Fruit fly (Drosophila melanogaster) Kc167 (cell line): Measurements from ENCODE around the gene CG10589.

Source experiments
- Myc ChIP-seq: fragments of >200 bp; optimal IDR thresholded peaks from 2 replicates; lab custom pipeline; 2017; ENCODE audit warnings: missing external identifiers
- Sin3A ChIP-seq: fragments of >200 bp; optimal IDR thresholded peaks from 2 replicates; lab custom pipeline; 2018; ENCODE audit warnings: missing external identifiers
- h ChIP-seq: fragments of >200 bp; optimal IDR thresholded peaks from 3 replicates; lab custom pipeline; 2018; ENCODE audit warnings: missing external identifiers
- insv ChIP-seq: fragments of >200 bp; optimal IDR thresholded peaks from 3 replicates; lab custom pipeline; 2018; ENCODE audit warnings: missing external identifiers
- psq ChIP-seq: fragments of >200 bp; optimal IDR thresholded peaks from 2 replicates; lab custom pipeline; 2017; ENCODE audit warnings: missing external identifiers
- ttk ChIP-seq: sonication (Bioruptor generic); optimal IDR thresholded peaks from 2 replicates; lab custom pipeline; 2017; ENCODE audit warnings: missing external identifiers

Gene CG10589

DNA sequence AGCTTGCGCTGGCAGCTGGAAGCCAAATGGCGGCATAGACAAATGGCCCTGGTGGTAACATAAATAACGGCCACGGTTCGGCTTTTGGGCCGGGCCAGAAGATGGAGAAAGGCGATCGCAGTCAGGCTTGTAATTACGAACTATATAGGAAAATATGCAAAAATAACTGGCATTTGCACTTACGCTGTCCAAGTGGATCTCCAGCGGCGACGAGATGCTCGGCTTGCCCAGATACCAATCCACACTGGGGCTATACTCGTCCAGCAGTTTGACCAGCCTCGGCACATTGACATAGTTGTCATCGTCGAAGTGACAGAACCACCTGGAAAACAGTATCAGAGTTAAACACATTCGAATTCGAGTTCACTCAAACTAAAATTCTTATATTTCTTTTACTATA, at the start of gene CG10589:
TSS of gene CG10589 (plus strand) at position 301 of the 400 bp plus-strand sequence.
- TF ChIP-seq Sin3A (lab: Kevin White, UChicago), result no peak
- TF ChIP-seq insv (lab: Kevin White, UChicago), result no peak
- TF ChIP-seq ttk (lab: Kevin White, UChicago), result no peak
- no peak for TF ChIP-seq psq
- TF ChIP-seq Myc (lab: Kevin White, UChicago), result no peak
- TF ChIP-seq h, result no peak

DNA sequence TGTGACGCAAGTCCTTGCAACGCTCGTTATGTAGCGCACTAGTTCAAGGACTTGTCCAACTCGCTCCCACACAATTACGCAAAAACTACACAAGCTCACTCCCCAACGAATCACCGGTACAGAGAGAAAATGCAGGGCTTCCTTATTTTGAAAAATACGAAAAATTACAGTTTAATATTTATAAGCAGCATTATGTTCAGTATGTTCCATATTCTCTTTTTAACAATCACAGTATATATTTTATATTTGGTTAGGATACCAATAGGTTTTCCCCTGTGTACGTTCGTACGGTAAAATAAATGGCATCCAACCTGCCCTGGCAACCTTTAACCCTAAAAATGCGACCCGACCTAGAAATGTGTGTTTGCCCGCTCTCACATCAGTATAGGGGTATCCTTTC, 43.7 kb upstream of the CG10589 start:
- TF ChIP-seq h, result no peak
- no peak for TF ChIP-seq psq
- TF ChIP-seq ttk (lab: Kevin White, UChicago), result no peak
- no peak for TF ChIP-seq insv (lab: Kevin White, UChicago)
- no peak for TF ChIP-seq Sin3A (lab: Kevin White, UChicago)

DNA sequence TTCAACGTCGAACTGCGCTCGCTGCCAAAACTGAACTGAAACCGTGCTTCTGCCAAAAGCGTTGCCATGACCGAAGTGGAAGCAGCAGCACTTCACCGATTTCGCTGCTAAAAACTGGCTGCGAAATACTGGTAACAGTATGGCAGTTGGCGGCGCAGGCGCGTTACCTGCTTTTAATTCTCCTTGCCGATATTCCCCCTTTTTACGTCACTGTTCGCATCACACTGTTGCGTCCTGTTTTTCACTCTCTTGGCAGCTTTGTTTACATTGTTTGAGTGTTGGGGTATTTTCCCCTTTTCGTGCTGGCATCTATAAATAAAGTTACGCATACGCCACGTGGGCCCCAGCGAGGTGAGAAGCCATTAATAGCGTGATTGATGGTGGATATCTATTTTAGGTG, 42.5 kb upstream of the CG10589 start, which contains the start of gene CG32432:
TSS of gene CG32432 (minus strand) at position 17 of the 400 bp plus-strand sequence.
- TF ChIP-seq insv (lab: Kevin White, UChicago) (no peak), Myc (lab: Kevin White, UChicago) (no peak), psq (no peak), ttk (lab: Kevin White, UChicago) (no peak), h (no peak), Sin3A (lab: Kevin White, UChicago) (no peak)

DNA sequence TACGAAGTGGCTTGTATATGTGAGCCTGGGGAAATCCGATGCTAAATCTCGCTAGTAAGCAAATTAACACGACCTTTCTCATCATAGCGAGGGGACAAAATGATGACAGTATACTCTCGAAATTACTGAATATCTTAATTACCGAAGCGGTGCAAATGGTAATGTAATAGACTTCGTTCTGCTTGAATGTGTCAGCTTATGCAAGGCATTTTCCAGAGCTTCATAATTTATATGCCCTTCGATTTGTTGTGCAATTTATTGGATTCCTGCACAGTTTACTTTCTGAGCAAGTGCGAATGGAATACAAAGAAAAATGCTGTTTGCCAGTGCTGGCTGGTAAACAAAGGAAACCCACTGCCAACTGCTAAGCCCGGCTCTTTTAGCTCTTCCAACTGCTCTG, 30.3 kb upstream of the CG10589 start, which contains the start of the genes Sfp77F and CG43931:
TSS of gene Sfp77F (minus strand) at position 101 of the 400 bp plus-strand sequence.
TSS of gene CG43931 (plus strand) at position 241 of the 400 bp plus-strand sequence.
- TF ChIP-seq Myc (lab: Kevin White, UChicago) (no peak), h (no peak), ttk (lab: Kevin White, UChicago) (no peak), Sin3A (lab: Kevin White, UChicago) (no peak), insv (lab: Kevin White, UChicago) (no peak), psq (no peak)

DNA sequence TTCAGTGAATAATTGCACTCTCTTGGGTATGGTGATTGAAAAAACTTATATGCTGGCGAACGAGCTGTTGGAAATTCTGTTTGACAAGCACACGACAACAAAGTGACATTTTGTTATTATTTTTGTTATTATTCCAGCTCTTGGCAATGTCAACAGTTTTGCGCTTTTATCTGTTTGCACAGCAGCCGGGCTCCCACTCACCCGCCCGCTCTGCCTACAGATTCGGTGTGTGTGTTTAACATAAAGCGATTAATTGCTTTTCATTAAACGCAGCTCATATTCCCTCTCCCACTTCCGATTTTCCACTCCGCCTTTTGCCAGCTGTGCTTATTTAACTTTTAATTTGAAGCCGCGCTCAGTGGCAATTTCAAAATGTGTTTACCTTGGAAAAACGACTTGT, 26.6 kb upstream of the CG10589 start:
- TF ChIP-seq h, result no peak
- no peak for TF ChIP-seq ttk (lab: Kevin White, UChicago)
- no peak for TF ChIP-seq Sin3A (lab: Kevin White, UChicago)
- no peak for TF ChIP-seq insv (lab: Kevin White, UChicago)
- no peak for TF ChIP-seq psq
- TF ChIP-seq Myc (lab: Kevin White, UChicago), result no peak

DNA sequence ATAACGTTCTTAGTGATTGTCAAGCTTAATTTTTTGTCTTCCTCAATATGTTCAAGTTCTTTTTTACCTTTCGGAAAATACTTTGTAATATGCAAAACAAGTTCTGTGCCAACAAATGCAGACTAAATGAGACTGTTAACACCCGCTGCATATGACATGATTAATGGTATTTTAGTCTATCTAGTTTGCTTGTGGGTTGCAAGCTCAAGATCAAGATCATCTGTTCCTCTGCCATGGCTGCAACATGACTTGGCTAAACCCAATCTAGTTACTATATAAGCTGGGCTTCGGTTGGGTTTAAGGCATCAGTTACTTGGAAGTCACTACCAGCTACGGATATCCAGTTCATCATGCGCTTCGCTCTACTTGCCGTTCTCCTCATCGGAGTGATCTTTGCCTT, 22.1 kb upstream of the CG10589 start, which contains the start of gene CG11458:
TSS of gene CG11458 (plus strand) at position 301 of the 400 bp plus-strand sequence.
- TF ChIP-seq ttk (lab: Kevin White, UChicago) (no peak), Sin3A (lab: Kevin White, UChicago) (no peak), h (no peak), Myc (lab: Kevin White, UChicago) (no peak), psq (no peak), insv (lab: Kevin White, UChicago) (no peak)

DNA sequence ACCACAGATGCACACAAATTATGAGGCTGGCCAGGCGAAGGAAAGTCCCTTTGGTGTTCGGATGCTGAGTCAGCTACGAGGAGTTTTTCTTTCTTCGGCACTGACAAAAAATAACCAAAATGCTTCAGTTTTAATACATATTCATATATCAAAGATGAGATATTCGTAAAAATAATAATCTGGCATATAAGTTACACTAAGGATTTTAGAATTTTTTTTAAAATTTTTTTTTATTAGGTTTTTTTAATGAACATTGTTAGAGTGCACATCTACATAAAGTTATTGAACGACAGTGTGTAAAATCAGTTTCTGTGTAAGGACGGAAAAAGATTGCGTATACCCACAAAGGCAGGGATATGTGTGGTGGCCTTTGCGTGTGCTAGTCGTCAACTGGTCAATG, 20.7 kb upstream of the CG10589 start:
- TF ChIP-seq ttk (lab: Kevin White, UChicago), result no peak
- TF ChIP-seq Sin3A (lab: Kevin White, UChicago), result no peak
- no peak for TF ChIP-seq psq
- TF ChIP-seq insv (lab: Kevin White, UChicago), result no peak
- no peak for TF ChIP-seq h
- no peak for TF ChIP-seq Myc (lab: Kevin White, UChicago)

DNA sequence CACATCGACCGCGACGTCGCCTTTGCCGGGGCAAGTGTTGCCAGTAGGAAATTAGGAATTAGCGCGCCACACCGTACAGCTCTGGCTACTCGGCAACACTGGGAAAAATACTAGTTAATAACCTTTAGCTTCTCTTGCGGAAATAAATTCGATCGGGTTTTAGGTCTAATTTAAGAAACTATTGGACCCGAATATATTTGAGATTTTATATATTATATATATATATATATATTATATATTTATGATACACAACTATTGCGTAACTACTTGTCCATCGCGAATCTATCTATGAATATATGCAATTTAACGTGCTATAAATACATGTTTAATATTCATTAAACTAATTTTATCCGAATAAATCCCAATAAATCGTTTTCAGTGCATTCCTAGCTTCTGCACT, 13.3 kb upstream of the CG10589 start:
- TF ChIP-seq Sin3A (lab: Kevin White, UChicago), result no peak
- no peak for TF ChIP-seq psq
- TF ChIP-seq Myc (lab: Kevin White, UChicago), result no peak
- no peak for TF ChIP-seq insv (lab: Kevin White, UChicago)
- TF ChIP-seq ttk (lab: Kevin White, UChicago), result no peak

DNA sequence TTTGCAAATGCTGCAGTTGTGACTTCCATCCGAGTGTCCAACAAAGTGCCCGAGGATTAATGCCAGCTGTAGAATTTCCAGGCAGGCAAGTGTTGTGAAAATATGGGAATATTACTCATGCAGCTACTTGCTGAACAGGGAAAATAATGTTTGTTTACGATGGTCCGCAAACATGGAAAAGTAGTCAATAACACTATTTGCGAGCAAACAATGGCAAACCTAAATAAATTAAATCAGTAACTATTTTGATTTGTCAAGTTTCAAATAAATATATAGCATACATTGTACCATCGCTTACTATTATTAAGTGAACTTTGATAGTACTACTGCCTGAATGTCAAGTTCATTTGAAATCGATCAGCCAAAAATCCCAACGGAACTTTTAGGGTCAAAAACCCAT, 12.5 kb upstream of the CG10589 start:
- TF ChIP-seq Myc (lab: Kevin White, UChicago) (no peak), insv (lab: Kevin White, UChicago) (no peak), h (no peak), psq (no peak), ttk (lab: Kevin White, UChicago) (no peak), Sin3A (lab: Kevin White, UChicago) (no peak)

DNA sequence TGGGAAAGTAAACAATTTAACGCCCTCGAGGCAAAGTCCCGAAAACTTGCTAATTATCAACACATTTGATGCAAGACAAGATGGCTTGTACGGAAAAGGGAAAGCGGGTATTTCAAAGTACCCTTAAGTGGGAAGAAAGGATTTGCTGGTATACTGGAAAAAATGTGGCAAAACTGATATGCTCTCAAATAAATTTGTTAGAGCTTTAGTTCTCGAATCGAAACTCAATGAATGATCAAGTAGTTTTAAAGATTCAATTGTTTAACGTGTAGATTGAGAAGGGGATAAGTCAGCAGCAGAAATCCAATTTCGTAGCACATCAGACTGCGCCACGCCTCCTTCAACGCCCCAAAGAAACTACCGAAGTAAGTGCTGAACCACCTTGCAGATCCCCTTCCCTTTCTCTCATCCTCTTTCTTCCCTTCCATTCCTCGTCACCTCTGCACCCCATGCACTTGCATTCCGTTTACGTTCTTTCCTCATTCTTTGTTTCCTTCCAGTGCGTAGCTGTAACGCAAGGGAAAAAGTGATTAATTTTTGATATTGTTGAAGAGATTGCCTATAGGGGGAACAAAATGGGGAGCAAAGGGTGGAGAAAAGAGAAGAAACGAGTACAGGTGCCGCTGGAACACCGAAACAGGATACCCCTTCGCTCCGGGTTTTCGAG, 10.5 kb upstream of the CG10589 start:
- TF ChIP-seq insv (lab: Kevin White, UChicago), result no peak
- TF ChIP-seq ttk (lab: Kevin White, UChicago), result no peak
- TF ChIP-seq psq, result no peak
- no peak for TF ChIP-seq Myc (lab: Kevin White, UChicago)
- TF ChIP-seq h, result no peak
- no peak for TF ChIP-seq Sin3A (lab: Kevin White, UChicago)

DNA sequence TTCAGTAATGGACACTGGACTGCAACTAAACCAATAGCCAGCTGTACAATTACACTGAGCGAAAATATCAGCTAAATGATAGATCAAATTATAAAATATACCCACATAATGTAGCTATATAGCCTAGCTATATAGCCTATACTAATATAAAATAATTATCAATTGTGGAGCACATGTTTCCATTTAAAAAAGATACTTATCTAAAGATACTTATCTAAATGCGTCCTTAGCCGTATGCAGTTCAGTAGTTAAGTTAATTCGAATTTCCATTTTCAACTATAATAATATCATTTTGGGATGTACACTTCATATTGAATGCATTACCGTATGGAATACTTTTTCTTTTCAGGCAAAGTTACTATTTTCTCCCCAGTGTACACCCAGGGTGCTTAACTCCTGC, 8.7 kb upstream of the CG10589 start:
- TF ChIP-seq Sin3A (lab: Kevin White, UChicago), result no peak
- no peak for TF ChIP-seq Myc (lab: Kevin White, UChicago)
- no peak for TF ChIP-seq insv (lab: Kevin White, UChicago)
- TF ChIP-seq ttk (lab: Kevin White, UChicago), result no peak
- no peak for TF ChIP-seq h
- no peak for TF ChIP-seq psq

DNA sequence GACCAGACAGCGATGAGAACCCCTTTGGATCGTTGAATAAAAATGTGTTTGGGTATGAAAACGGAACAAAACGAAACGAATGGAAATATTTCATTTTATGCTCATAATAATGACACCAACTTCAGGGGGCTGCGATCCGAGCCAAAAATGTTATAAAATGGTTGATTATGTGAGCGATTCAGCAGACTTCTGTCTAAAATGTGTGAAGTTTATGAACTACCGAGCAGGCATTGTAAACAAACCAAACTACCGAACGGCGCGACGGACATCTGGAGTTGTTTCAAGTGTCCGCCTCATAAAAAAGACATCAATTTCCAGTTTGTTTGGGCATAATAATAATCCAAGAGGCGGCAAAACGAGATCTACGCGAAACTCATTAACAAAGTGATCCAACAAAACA, 7.1 kb upstream of the CG10589 start:
- TF ChIP-seq h, result no peak
- no peak for TF ChIP-seq psq
- TF ChIP-seq Myc (lab: Kevin White, UChicago), result no peak
- no peak for TF ChIP-seq insv (lab: Kevin White, UChicago)
- TF ChIP-seq ttk (lab: Kevin White, UChicago), result no peak
- TF ChIP-seq Sin3A (lab: Kevin White, UChicago), result no peak
